Worm (Caenorhabditis elegans): Measurements from ENCODE around the gene tbb-6.

The tbb-6 gene

ce11 chrV:12251041-12251440 is 10.3 kb upstream of the tbb-6 start, which contains the start of gene T04H1.5:
Gene T04H1.5 (plus strand): TSS chrV:12251341.
- TF ChIP-seq med-1 (GFP tag; optimal IDR thresholded peaks at IDR 0.05; ENCODE audit: insufficient read depth) (no peak), tab-1 (GFP tag; IDR thresholded peaks at IDR 0.05) (no peak), klf-2 (GFP tag; conservative IDR thresholded peaks at IDR 0.05) (no peak)

DNA sequence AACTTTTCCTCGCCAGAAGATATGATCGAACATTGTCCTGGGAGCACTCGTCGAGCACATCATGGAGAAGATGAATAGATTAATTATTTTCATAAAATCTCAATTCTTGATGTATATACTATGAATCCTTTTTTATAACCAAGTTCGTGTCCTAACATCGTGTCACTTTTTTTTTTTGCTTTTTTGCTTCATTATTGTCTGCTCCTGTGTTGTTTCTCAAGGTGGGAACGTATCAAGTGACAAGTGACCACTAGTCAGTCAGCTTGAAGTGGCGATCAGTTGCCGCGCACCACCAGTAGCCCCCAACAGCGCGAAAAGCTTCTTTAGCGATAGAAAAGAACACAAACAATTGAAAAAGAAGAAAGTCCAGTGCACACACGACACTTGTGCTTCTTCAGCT is 9.1 kb upstream of the tbb-6 start, which contains the start of gene lrx-1:
Gene lrx-1, plus strand, starts transcription at position 301 of the 400 bp plus-strand sequence.
- TF ChIP-seq ztf-29 (GFP tag; IDR thresholded peaks at IDR 0.05) (no peak), cog-1 (tag; optimal IDR thresholded peaks at IDR 0.05) (no peak), med-1 (GFP tag; optimal IDR thresholded peaks at IDR 0.05; ENCODE audit: insufficient read depth) (no peak), klf-2 (GFP tag; conservative IDR thresholded peaks at IDR 0.05) (no peak), flt-1 (GFP tag; IDR thresholded peaks at IDR 0.05) (no peak), ztf-23 (GFP tag; IDR thresholded peaks at IDR 0.05) (no peak), tab-1 (GFP tag; IDR thresholded peaks at IDR 0.05) (no peak), T22C8.4 (GFP tag; IDR thresholded peaks at IDR 0.05) (no peak), ref-1 (GFP tag; conservative IDR thresholded peaks at IDR 0.05) (no peak)

- TF ChIP-seq T22C8.4 (GFP tag; IDR thresholded peaks at IDR 0.05): no peak
- TF ChIP-seq ztf-29 (GFP tag; IDR thresholded peaks at IDR 0.05): no peak
- no peak for TF ChIP-seq ref-1 (GFP tag; conservative IDR thresholded peaks at IDR 0.05)
- no peak for TF ChIP-seq med-1 (GFP tag; optimal IDR thresholded peaks at IDR 0.05; ENCODE audit: insufficient read depth)
- TF ChIP-seq tab-1 (GFP tag; IDR thresholded peaks at IDR 0.05): no peak
- TF ChIP-seq ztf-23 (GFP tag; IDR thresholded peaks at IDR 0.05): no peak
- TF ChIP-seq cog-1 (tag; optimal IDR thresholded peaks at IDR 0.05): no peak
- no peak for TF ChIP-seq klf-2 (GFP tag; conservative IDR thresholded peaks at IDR 0.05)
- TF ChIP-seq flt-1 (GFP tag; IDR thresholded peaks at IDR 0.05): no peak
These were observed 6.0 kb upstream of the tbb-6 start, which contains the start of gene T04H1.12 for ce11 chrV:12255343-12255742. Gene T04H1.12 (plus strand): TSS chrV:12255643.

ce11 chrV:12256398-12256797 is 4.9 kb upstream of the tbb-6 start, which contains the start of gene ugt-55:
Gene ugt-55 (plus strand): TSS chrV:12256698.
- no peak for TF ChIP-seq ztf-29 (GFP tag; IDR thresholded peaks at IDR 0.05)
- TF ChIP-seq ztf-23 (GFP tag; IDR thresholded peaks at IDR 0.05): no peak
- TF ChIP-seq ref-1 (GFP tag; conservative IDR thresholded peaks at IDR 0.05): no peak
- no peak for TF ChIP-seq T22C8.4 (GFP tag; IDR thresholded peaks at IDR 0.05)
- TF ChIP-seq flt-1 (GFP tag; IDR thresholded peaks at IDR 0.05): no peak
- TF ChIP-seq med-1 (GFP tag; optimal IDR thresholded peaks at IDR 0.05; ENCODE audit: insufficient read depth): no peak
- TF ChIP-seq klf-2 (GFP tag; conservative IDR thresholded peaks at IDR 0.05): no peak
- no peak for TF ChIP-seq cog-1 (tag; optimal IDR thresholded peaks at IDR 0.05)

DNA sequence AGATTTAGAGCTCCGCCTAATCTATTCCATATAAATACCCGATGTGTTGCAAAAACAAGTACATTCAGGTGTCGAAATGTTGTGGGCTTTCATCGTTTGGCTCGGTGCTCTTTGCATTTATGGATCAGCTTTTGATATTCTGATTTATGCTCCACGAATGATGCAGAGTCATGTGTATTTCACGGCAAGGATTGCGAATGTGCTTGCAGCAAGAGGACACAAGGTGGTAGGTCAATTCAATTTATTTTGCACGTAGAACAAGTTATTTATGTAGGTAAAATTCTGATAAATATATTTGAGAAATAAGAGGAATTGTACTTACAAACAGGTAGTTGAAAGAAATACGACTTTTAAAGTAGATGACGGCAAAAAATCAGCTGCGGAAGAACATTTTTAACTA is 2.4 kb upstream of the tbb-6 start, which contains the start of gene ugt-56:
Gene ugt-56, plus strand, starts transcription at position 61 of the 400 bp plus-strand sequence.
- TF ChIP-seq ztf-23 (GFP tag; IDR thresholded peaks at IDR 0.05): no peak

DNA sequence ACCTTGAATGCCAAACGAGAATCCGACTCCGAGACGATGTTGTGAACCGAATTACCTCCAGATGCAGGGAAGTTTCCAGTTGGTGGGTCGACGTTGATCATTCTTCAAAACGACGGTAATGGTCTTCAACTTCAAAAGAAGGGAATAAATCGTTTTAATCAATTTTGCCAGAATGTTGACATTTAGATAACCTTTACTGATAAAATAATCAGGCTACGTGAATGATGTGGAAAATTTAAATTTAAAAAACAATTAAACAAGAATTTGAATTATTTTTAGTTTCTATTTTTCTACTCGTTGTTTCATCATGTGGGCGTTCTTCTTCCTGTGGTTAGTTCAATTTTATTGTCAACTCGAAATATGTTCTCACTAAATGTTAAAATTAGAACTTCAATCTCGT is 2.4 kb downstream of the tbb-6 start, which contains the start of gene ssp-35:
Gene ssp-35, minus strand, starts transcription at position 101 of the 400 bp plus-strand sequence.
- TF ChIP-seq cog-1 (tag; optimal IDR thresholded peaks at IDR 0.05) (no peak), T22C8.4 (GFP tag; IDR thresholded peaks at IDR 0.05) (no peak), tab-1 (GFP tag; IDR thresholded peaks at IDR 0.05) (no peak), flt-1 (GFP tag; IDR thresholded peaks at IDR 0.05) (no peak), ztf-29 (GFP tag; IDR thresholded peaks at IDR 0.05) (no peak), med-1 (GFP tag; optimal IDR thresholded peaks at IDR 0.05; ENCODE audit: insufficient read depth) (no peak), ztf-23 (GFP tag; IDR thresholded peaks at IDR 0.05) (no peak), ref-1 (GFP tag; conservative IDR thresholded peaks at IDR 0.05) (no peak), klf-2 (GFP tag; conservative IDR thresholded peaks at IDR 0.05) (no peak)

- no peak for TF ChIP-seq T22C8.4 (GFP tag; IDR thresholded peaks at IDR 0.05)
- no peak for TF ChIP-seq ztf-29 (GFP tag; IDR thresholded peaks at IDR 0.05)
- TF ChIP-seq klf-2 (GFP tag; conservative IDR thresholded peaks at IDR 0.05): no peak
- TF ChIP-seq ztf-23 (GFP tag; IDR thresholded peaks at IDR 0.05): no peak
- TF ChIP-seq cog-1 (tag; optimal IDR thresholded peaks at IDR 0.05): no peak
- no peak for TF ChIP-seq med-1 (GFP tag; optimal IDR thresholded peaks at IDR 0.05; ENCODE audit: insufficient read depth)
- no peak for TF ChIP-seq flt-1 (GFP tag; IDR thresholded peaks at IDR 0.05)
- no peak for TF ChIP-seq ref-1 (GFP tag; conservative IDR thresholded peaks at IDR 0.05)
- TF ChIP-seq tab-1 (GFP tag; IDR thresholded peaks at IDR 0.05): no peak
These were observed 8.0 kb downstream of the tbb-6 start, which contains the start of gene twk-24 for ce11 chrV:12269272-12269767. Gene twk-24 (minus strand): TSS chrV:12269322.

DNA sequence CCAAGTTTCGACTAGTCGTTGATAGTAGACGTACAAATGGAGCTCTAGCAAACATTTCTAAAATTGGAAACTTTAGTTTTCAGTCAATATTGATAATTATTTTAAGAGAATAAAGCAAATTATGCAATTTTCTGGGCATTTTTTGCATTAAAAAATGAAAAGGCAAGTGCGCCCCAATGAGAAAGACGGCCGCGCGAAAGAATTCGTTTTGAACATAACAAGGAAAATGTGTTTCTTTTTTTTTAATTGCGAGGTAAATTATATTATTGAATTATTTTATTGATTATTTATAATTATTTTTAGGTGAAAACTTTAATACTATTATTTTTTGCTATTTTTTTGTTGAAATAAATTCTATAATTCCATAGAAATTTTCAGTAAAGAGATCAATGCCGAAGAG is 10.2 kb downstream of the tbb-6 start, which contains the start of the genes tsfm-1 and capg-2:
Gene tsfm-1, minus strand, starts transcription at position 57 of the 400 bp plus-strand sequence.
Gene capg-2, plus strand, starts transcription at position 379 of the 400 bp plus-strand sequence.
- TF ChIP-seq klf-2 (GFP tag; conservative IDR thresholded peaks at IDR 0.05): no peak

DNA sequence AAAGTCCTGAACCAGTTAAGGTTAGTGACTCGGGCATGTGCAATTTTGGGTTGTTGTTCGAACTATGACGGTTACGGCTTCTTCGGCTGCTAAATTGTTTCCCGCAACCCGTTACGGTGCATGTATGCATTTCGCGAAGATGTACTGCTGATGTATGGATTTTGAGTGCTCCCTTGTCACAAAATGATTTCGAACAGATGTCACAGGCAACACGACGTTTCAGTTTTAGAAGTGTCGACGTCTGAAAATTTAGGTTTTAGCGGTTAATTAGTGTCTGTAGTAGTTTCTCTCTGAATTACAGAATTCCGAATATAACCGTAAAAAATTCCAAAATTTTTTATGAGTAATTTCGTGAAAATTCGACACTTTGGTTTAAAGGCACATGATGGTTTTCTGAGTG is 14.4 kb downstream of the tbb-6 start:
- TF ChIP-seq T22C8.4 (GFP tag; IDR thresholded peaks at IDR 0.05): no peak
- TF ChIP-seq ztf-23 (GFP tag; IDR thresholded peaks at IDR 0.05): no peak
- no peak for TF ChIP-seq cog-1 (tag; optimal IDR thresholded peaks at IDR 0.05)
- no peak for TF ChIP-seq flt-1 (GFP tag; IDR thresholded peaks at IDR 0.05)
- TF ChIP-seq tab-1 (GFP tag; IDR thresholded peaks at IDR 0.05): no peak
- TF ChIP-seq klf-2 (GFP tag; conservative IDR thresholded peaks at IDR 0.05): no peak
- no peak for TF ChIP-seq med-1 (GFP tag; optimal IDR thresholded peaks at IDR 0.05; ENCODE audit: insufficient read depth)
- TF ChIP-seq ref-1 (GFP tag; conservative IDR thresholded peaks at IDR 0.05): no peak
- no peak for TF ChIP-seq ztf-29 (GFP tag; IDR thresholded peaks at IDR 0.05)

DNA sequence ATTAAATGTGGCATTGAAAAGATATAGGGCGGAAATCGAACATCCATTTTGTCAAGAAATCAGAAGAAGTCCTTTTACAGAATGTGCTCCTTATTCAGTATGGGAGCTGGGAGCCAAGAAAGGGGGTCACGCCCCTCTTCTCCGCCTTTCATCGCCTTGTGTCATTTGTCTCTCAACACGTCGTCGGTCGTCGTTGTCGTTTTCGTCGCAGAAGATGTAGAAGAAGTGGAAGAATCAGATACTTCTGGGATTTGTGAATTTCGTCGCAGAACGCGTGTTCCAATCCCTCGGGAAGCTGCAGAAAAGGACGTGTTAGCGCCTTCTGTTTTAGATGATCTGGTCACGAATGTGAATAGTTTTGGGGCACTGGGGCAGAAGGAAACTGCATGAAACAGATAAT is 15.6 kb downstream of the tbb-6 start, which contains the start of gene bnc-1:
Gene bnc-1, minus strand, starts transcription at position 101 of the 400 bp plus-strand sequence.
- TF ChIP-seq klf-2 (GFP tag; conservative IDR thresholded peaks at IDR 0.05): no peak
- TF ChIP-seq tab-1 (GFP tag; IDR thresholded peaks at IDR 0.05): no peak
- TF ChIP-seq ref-1 (GFP tag; conservative IDR thresholded peaks at IDR 0.05): no peak
- no peak for TF ChIP-seq T22C8.4 (GFP tag; IDR thresholded peaks at IDR 0.05)
- TF ChIP-seq ztf-29 (GFP tag; IDR thresholded peaks at IDR 0.05): no peak
- TF ChIP-seq cog-1 (tag; optimal IDR thresholded peaks at IDR 0.05): no peak
- TF ChIP-seq ztf-23 (GFP tag; IDR thresholded peaks at IDR 0.05): no peak
- TF ChIP-seq flt-1 (GFP tag; IDR thresholded peaks at IDR 0.05): no peak
- TF ChIP-seq med-1 (GFP tag; optimal IDR thresholded peaks at IDR 0.05; ENCODE audit: insufficient read depth): no peak
